Worm (Caenorhabditis elegans) whole organism, L3 larva: ENCODE results near the gene dhs-23.
A peak's percentile ranks its signal among the peaks of the same experiment; 100 is the strongest.

Experiments
- aly-2 ChIP-seq: fragments of 150-350 bp; optimal IDR thresholded peaks from 2 replicates; lab custom pipeline; 2014; ENCODE audit warnings: missing biosample characterization, missing genetic modification characterization
- ama-1 ChIP-seq: fragments of 150-350 bp; optimal IDR thresholded peaks from 2 replicates; lab custom pipeline; 2018
- ceh-16 ChIP-seq: sonication (generic microtip); optimal IDR thresholded peaks from 2 replicates; lab custom pipeline; 2017; ENCODE audit warnings: missing biosample characterization, missing genetic modification characterization
- ceh-28 ChIP-seq: fragments of 150-350 bp; optimal IDR thresholded peaks from 2 replicates; lab custom pipeline; 2014; ENCODE audit warnings: missing biosample characterization, missing genetic modification reagents, missing genetic modification characterization
- ceh-82 ChIP-seq: fragments of 150-350 bp; optimal IDR thresholded peaks from 2 replicates; lab custom pipeline; 2014; ENCODE audit warnings: missing biosample characterization, missing genetic modification characterization
- ceh-9 ChIP-seq: sonication (generic microtip); optimal IDR thresholded peaks from 2 replicates; lab custom pipeline; 2018; ENCODE audit warnings: missing biosample characterization, missing genetic modification characterization
- daf-12 ChIP-seq: fragments of 150-350 bp; optimal IDR thresholded peaks from 2 replicates; lab custom pipeline; 2014; ENCODE audit warnings: missing biosample characterization, missing genetic modification reagents, missing genetic modification characterization
- egl-27 ChIP-seq: sonication (generic microtip); optimal IDR thresholded peaks from 4 replicates; lab custom pipeline; 2017; ENCODE audit warnings: missing biosample characterization, missing genetic modification reagents, missing genetic modification characterization
- egl-5 ChIP-seq: fragments of 150-350 bp; optimal IDR thresholded peaks from 2 replicates; lab custom pipeline; 2017; ENCODE audit warnings: missing biosample characterization, missing genetic modification reagents, missing genetic modification characterization, inconsistent platforms
- elt-1 ChIP-seq: fragments of 150-350 bp; optimal IDR thresholded peaks from 2 replicates; lab custom pipeline; 2014; ENCODE audit warnings: missing biosample characterization, missing genetic modification characterization
- elt-2 ChIP-seq: sonication (generic microtip); optimal IDR thresholded peaks from 2 replicates; lab custom pipeline; 2016; ENCODE audit warnings: missing genetic modification reagents, mild to moderate bottlenecking, missing genetic modification characterization, missing compliant biosample characterization
- fkh-10 ChIP-seq: sonication (generic microtip); optimal IDR thresholded peaks from 2 replicates; lab custom pipeline; 2017; ENCODE audit warnings: missing biosample characterization, missing genetic modification reagents, missing genetic modification characterization
- fkh-2 ChIP-seq: fragments of 150-350 bp; optimal IDR thresholded peaks from 2 replicates; lab custom pipeline; 2014; ENCODE audit warnings: missing biosample characterization, missing genetic modification reagents, missing genetic modification characterization
- hmg-11 ChIP-seq: sonication (generic microtip); optimal IDR thresholded peaks from 2 replicates; lab custom pipeline; 2016; ENCODE audit warnings: missing genetic modification characterization, missing compliant biosample characterization
- jun-1 ChIP-seq: fragments of 150-350 bp; optimal IDR thresholded peaks from 2 replicates; lab custom pipeline; 2014; ENCODE audit warnings: missing biosample characterization, missing genetic modification reagents, missing genetic modification characterization
- lin-15B ChIP-seq: fragments of 150-350 bp; optimal IDR thresholded peaks from 2 replicates; lab custom pipeline; 2014; ENCODE audit warnings: missing biosample characterization, missing genetic modification characterization
- lin-39 ChIP-seq: fragments of 150-350 bp; optimal IDR thresholded peaks from 2 replicates; lab custom pipeline; 2018; ENCODE audit warnings: missing biosample characterization, missing genetic modification reagents, missing genetic modification characterization
- mdl-1 ChIP-seq: fragments of 150-350 bp; optimal IDR thresholded peaks from 2 replicates; lab custom pipeline; 2014; ENCODE audit warnings: missing biosample characterization, missing genetic modification characterization
- nhr-11 ChIP-seq: fragments of 150-350 bp; optimal IDR thresholded peaks from 2 replicates; lab custom pipeline; 2014; ENCODE audit warnings: missing biosample characterization, missing genetic modification characterization
- nhr-12 ChIP-seq: fragments of 150-350 bp; optimal IDR thresholded peaks from 2 replicates; lab custom pipeline; 2014; ENCODE audit warnings: missing biosample characterization, missing genetic modification characterization
- nhr-23 ChIP-seq: fragments of 150-350 bp; optimal IDR thresholded peaks from 2 replicates; lab custom pipeline; 2014; ENCODE audit warnings: missing biosample characterization, missing genetic modification reagents, missing genetic modification characterization
- nhr-237 ChIP-seq: fragments of 150-350 bp; optimal IDR thresholded peaks from 2 replicates; lab custom pipeline; 2014; ENCODE audit warnings: missing biosample characterization, missing genetic modification characterization
- nhr-28 ChIP-seq: fragments of 150-350 bp; optimal IDR thresholded peaks from 2 replicates; lab custom pipeline; 2014; ENCODE audit warnings: missing biosample characterization, missing genetic modification characterization
- nhr-43 ChIP-seq: sonication (generic microtip); optimal IDR thresholded peaks from 2 replicates; lab custom pipeline; 2016; ENCODE audit warnings: mild to moderate bottlenecking, missing genetic modification characterization, missing compliant biosample characterization; ENCODE audit not compliant: poor library complexity, severe bottlenecking
- nhr-67 ChIP-seq: fragments of 150-350 bp; optimal IDR thresholded peaks from 2 replicates; lab custom pipeline; 2014; ENCODE audit warnings: missing biosample characterization, missing genetic modification characterization
- nhr-76 ChIP-seq: fragments of 150-350 bp; sonication (generic microtip); optimal IDR thresholded peaks from 5 replicates; lab custom pipeline; 2014; ENCODE audit warnings: missing biosample characterization, missing genetic modification characterization
- nhr-77 ChIP-seq: fragments of 150-350 bp; optimal IDR thresholded peaks from 2 replicates; lab custom pipeline; 2014; ENCODE audit warnings: missing biosample characterization, missing genetic modification characterization
- pha-4 ChIP-seq: fragments of 150-350 bp; optimal IDR thresholded peaks from 2 replicates; lab custom pipeline; 2014; ENCODE audit warnings: missing biosample characterization, missing genetic modification reagents, missing genetic modification characterization
- sea-2 ChIP-seq: fragments of 150-350 bp; sonication (generic microtip); optimal IDR thresholded peaks from 4 replicates; lab custom pipeline; 2014; ENCODE audit warnings: missing biosample characterization, missing genetic modification reagents, missing genetic modification characterization
- skn-1 ChIP-seq: fragments of 150-350 bp; optimal IDR thresholded peaks from 2 replicates; lab custom pipeline; 2014; ENCODE audit warnings: missing biosample characterization, missing genetic modification characterization
- snpc-4 ChIP-seq: fragments of 150-350 bp; optimal IDR thresholded peaks from 2 replicates; lab custom pipeline; 2014; ENCODE audit warnings: missing biosample characterization, missing genetic modification characterization
- tbx-2 ChIP-seq: sonication (generic microtip); optimal IDR thresholded peaks from 2 replicates; lab custom pipeline; 2016; ENCODE audit warnings: mild to moderate bottlenecking, missing genetic modification characterization, missing compliant biosample characterization
- unc-39 ChIP-seq: sonication (generic microtip); optimal IDR thresholded peaks from 4 replicates; lab custom pipeline; 2017; ENCODE audit warnings: missing biosample characterization, missing genetic modification characterization
- unc-62 ChIP-seq: fragments of 150-350 bp; sonication (generic microtip); optimal IDR thresholded peaks from 4 replicates; lab custom pipeline; 2014; ENCODE audit warnings: missing biosample characterization, missing genetic modification reagents, missing genetic modification characterization
- zag-1 ChIP-seq: fragments of 150-350 bp; optimal IDR thresholded peaks from 2 replicates; lab custom pipeline; 2014; ENCODE audit warnings: missing biosample characterization, missing genetic modification characterization
- ztf-11 ChIP-seq: fragments of 150-350 bp; optimal IDR thresholded peaks from 2 replicates; lab custom pipeline; 2014; ENCODE audit warnings: missing biosample characterization, missing genetic modification characterization

dhs-23 gene

DNA sequence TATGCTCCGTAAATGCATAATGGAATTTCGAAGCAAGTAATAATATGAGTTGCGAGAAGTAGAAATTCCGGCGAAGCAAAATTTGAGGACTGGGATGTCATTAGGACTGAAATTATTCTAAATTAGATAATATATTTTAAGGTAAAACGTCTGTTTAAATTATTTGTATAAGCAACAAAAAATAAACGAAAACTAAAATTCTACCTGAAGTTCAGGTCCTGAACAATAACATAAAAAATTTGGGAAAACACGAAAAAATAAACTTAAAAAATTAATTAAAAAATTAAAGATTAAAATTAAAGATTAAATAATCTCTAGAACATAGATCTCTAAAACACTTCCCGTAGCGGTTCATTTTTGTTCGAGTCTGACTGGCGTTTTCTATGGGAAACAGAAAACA lies 1.2 kb upstream of the dhs-23 start, which contains the start of gene srh-251:
Gene srh-251 (minus strand): TSS at position 101 of the 400 bp plus-strand sequence.
- TF ChIP-seq ceh-9 (tag; lab: Kevin White, UChicago) (no peak), nhr-77 (tag; lab: Kevin White, UChicago) (no peak), ztf-11 (tag; lab: Kevin White, UChicago) (no peak), egl-5 (no peak), ama-1 (lab: Kevin White, UChicago) (no peak), ceh-82 (tag; lab: Kevin White, UChicago) (no peak)

DNA sequence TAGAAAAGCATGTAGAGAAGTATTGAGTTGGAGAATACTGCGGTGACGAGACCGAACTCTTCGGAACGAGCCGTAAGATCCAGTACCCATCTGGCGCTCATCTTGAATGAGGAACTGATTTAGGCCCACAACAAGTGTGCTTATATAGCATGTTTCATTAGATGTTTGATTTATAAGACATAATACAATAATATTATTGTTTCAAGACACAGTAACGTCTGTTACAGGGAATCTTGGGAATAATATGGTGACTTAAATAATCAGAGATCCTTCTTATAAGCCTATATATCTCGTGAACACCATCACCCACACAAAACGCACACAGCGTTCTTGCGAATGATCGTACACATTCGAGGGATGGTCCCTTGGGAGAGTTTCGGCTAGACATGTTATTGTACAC lies 2.7 kb downstream of the dhs-23 start, which contains the start of gene str-88:
Gene str-88 (minus strand): TSS at position 101 of the 400 bp plus-strand sequence.
- TF ChIP-seq fkh-2 (tag; lab: Kevin White, UChicago): no peak

DNA sequence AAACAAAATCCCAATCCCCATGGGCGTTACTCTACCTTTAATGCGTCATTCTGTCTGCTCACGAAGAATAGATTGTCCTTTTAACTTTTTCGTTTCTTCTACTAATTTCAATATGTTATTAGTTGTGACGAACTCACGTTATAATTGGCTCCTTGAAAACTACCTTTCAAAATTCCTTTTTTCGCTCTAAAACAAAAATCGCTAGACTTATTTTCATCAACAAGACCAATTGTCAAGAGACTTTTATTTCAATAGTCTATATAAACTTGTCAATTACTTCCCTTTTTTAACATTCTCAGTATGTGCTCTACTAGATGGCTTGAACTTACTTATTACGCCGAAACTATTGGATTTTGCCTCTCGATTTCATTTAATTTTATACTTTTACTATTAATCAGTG lies 3.7 kb downstream of the dhs-23 start, which contains the start of gene str-102:
Gene str-102 (plus strand): TSS at position 301 of the 400 bp plus-strand sequence.
- TF ChIP-seq pha-4 (tag; lab: Kevin White, UChicago) (no peak), nhr-237 (tag; lab: Kevin White, UChicago) (no peak), nhr-11 (tag; lab: Kevin White, UChicago) (no peak), nhr-12 (no peak), ceh-9 (tag; lab: Kevin White, UChicago) (no peak), snpc-4 (tag; lab: Kevin White, UChicago) (no peak), nhr-76 (no peak), daf-12 (no peak), nhr-43 (no peak), nhr-23 (tag; lab: Kevin White, UChicago) (no peak), fkh-10 (no peak), ceh-16 (tag; lab: Kevin White, UChicago) (no peak), sea-2 (GFP tag; lab: Kevin White, UChicago) (no peak)

DNA sequence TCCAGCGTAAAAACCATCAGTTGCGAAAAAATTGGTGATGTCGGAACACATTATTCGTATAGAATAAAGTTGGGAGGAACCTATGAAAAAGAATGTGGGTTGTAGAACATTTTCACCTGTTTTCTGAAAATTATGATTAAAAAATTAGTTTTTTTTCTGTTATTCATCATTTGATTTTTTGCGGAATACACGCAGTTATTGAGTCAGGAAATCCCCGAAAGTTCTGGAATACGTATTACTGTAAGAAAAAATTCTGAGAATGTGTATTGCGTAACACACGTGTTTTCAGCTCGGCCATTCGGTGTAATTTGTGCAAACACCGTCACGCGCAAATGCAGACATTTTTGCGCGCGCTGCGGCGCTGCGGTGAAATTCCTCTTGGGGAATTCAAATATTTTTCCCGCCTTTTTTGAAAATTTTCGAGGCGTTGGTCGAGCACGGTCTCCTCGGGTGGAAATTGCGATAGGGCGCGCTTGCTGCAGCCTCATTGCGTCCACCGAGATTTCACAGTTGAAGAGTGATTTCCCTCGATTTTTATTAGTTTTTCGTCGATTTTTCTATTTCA lies 7.9 kb downstream of the dhs-23 start, which contains the start of gene srh-170:
Gene srh-170 (minus strand): TSS at position 51 of the 565 bp plus-strand sequence.
- TF ChIP-seq mdl-1 (tag; lab: Kevin White, UChicago): no peak
- TF ChIP-seq elt-1: no peak
- no peak for TF ChIP-seq nhr-43
- no peak for TF ChIP-seq nhr-28 (tag; lab: Kevin White, UChicago)
- no peak for TF ChIP-seq jun-1 (tag; lab: Kevin White, UChicago)
- no peak for TF ChIP-seq ceh-28 (tag; lab: Kevin White, UChicago)
- TF ChIP-seq egl-5: no peak
- no peak for TF ChIP-seq zag-1 (tag; lab: Kevin White, UChicago)
- no peak for TF ChIP-seq lin-39 (tag; lab: Kevin White, UChicago)
- TF ChIP-seq unc-62: no peak
- TF ChIP-seq ama-1 (lab: Kevin White, UChicago): no peak
- no peak for TF ChIP-seq fkh-2 (tag; lab: Kevin White, UChicago)
- TF ChIP-seq, all 47 proteins: peak for 0

DNA sequence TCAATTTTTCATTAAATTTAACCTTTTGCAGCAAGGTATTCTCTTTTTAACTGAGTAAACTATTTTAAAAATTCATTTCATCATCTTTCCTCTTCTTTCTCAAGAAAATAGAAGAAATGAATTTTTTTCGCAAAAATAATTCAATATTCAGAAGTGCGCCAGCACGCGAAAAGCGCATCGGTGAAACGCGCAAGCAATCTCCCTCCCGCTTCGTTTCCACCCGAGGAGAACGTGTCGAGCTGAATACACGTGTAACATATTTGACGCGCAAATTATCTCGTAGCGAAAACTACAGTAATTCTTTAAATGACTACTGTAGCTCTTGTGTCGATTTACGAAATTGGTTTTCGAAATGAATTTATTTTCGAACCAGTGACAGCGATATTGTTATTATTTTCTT lies 11.0 kb downstream of the dhs-23 start:
- no peak for TF ChIP-seq tbx-2
- no peak for TF ChIP-seq hmg-11

DNA sequence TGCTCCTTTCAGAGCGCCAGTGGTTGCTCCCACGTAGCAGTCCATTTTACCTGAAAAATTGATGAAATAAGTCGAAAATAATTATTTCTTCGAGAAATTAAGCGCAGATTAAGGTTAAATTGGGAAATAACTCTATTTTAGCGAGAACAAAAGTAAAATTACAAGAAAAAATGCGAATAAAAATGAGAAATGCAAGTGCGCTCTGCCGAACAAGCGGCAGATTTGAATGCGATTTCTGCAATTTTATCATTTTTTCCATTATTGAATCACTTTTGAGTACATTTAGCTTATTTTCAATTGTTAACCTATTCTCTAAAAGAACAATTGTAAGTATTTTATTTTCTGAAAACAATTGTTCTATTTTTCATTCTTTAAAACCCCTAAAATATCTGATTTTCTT lies 13.9 kb downstream of the dhs-23 start, which contains the start of gene T06E6.1:
Gene T06E6.1 (minus strand): TSS at position 56 of the 400 bp plus-strand sequence.
- TF ChIP-seq nhr-43 (no peak), mdl-1 (tag; lab: Kevin White, UChicago) (no peak), nhr-11 (tag; lab: Kevin White, UChicago) (no peak), pha-4 (tag; lab: Kevin White, UChicago) (peak; percentile 6), nhr-67 (tag; lab: Kevin White, UChicago) (no peak), fkh-2 (tag; lab: Kevin White, UChicago) (no peak), skn-1 (no peak), egl-27 (no peak), unc-39 (tag; lab: Kevin White, UChicago) (no peak), aly-2 (tag; lab: Kevin White, UChicago) (no peak), elt-2 (peak; percentile 4), lin-15B (peak; percentile 41)
- TF ChIP-seq, all 47 proteins: peak for 3
